Worm (Caenorhabditis elegans) whole organism, late embryonic: ENCODE measurements around the gene seld-1.

Experiments used
- ama-1 ChIP-seq: fragments of 150-350 bp; optimal IDR thresholded peaks from 2 replicates; lab custom pipeline; 2014
- ceh-19 ChIP-seq: fragments of 200-800 bp; sonication (Bioruptor generic); optimal IDR thresholded peaks from 2 replicates; lab custom pipeline; 2018; ENCODE audit warnings: mild to moderate bottlenecking, missing genetic modification characterization, missing compliant biosample characterization
- dve-1 ChIP-seq: sonication (generic microtip); optimal IDR thresholded peaks from 2 replicates; lab custom pipeline; 2017; ENCODE audit warnings: antibody characterized with exemption, mild to moderate bottlenecking, missing genetic modification characterization, missing compliant biosample characterization
- elt-2 ChIP-seq: sonication (generic microtip); optimal IDR thresholded peaks from 2 replicates; lab custom pipeline; 2016; ENCODE audit warnings: missing genetic modification reagents, missing genetic modification characterization, missing compliant biosample characterization
- ets-4 ChIP-seq: sonication (generic microtip); optimal IDR thresholded peaks from 2 replicates; lab custom pipeline; 2016; ENCODE audit warnings: missing genetic modification characterization, missing compliant biosample characterization
- fkh-10 ChIP-seq: fragments of 150-350 bp; optimal IDR thresholded peaks from 2 replicates; lab custom pipeline; 2014; ENCODE audit warnings: missing biosample characterization, missing genetic modification reagents, missing genetic modification characterization
- nhr-232 ChIP-seq: sonication (generic microtip); optimal IDR thresholded peaks from 2 replicates; lab custom pipeline; 2016; ENCODE audit warnings: missing genetic modification characterization, missing compliant biosample characterization
- ref-2 ChIP-seq: sonication (generic microtip); optimal IDR thresholded peaks from 2 replicates; lab custom pipeline; 2016; ENCODE audit warnings: missing genetic modification characterization, missing compliant biosample characterization
- sox-2 ChIP-seq: fragments of 200-800 bp; sonication (Bioruptor generic); IDR thresholded peaks from 2 replicates; pipeline ENCODE4 v1.3.6; 2022; ENCODE audit warnings: missing genetic modification reagents, missing genetic modification characterization, missing compliant biosample characterization
- unc-3 ChIP-seq, 2 experiments: fragments of 200-800 bp in 1 of 2; sonication (Bioruptor generic) in 1 of 2; sonication (generic microtip) in 1 of 2; conservative IDR thresholded peaks in 1 of 2; optimal IDR thresholded peaks in 1 of 2; 2 replicates each; pipeline versions ENCODE4 v1.3.6 to Lab custom; 2016 to 2022; ENCODE audit warnings: missing compliant biosample characterization in 2 of 2, missing genetic modification characterization in 2 of 2, missing genetic modification reagents in 1 of 2
- zip-5 ChIP-seq: sonication (generic microtip); optimal IDR thresholded peaks from 2 replicates; lab custom pipeline; 2016; ENCODE audit warnings: missing genetic modification characterization, missing compliant biosample characterization

DNA sequence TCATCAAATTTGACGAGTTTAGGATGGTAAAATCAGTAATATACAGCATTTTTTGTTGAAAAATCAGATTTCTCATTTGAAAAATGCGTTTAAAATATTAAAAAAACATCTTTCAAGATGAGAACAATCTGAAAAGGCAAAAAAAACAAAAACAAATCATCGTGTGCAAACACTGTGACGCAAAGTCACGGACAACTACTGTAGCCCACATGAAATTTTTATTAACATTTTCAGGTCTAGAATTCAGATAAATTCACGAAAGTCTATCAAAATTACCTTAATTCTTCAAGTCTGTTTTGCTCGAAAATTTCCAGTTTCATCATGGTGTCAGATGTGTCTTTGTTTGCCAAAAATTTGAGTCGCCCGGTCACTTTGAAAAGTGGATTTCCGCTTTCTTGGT is 33.7 kb downstream of the seld-1 start:
- TF ChIP-seq elt-2 (tag; lab: Kevin White, UChicago): no peak
- no peak for TF ChIP-seq nhr-232 (tag; lab: Kevin White, UChicago)
- no peak for TF ChIP-seq ref-2 (tag; lab: Kevin White, UChicago)
- TF ChIP-seq ceh-19 (GFP tag; lab: Kevin White, UChicago): no peak
- no peak for TF ChIP-seq unc-3 (GFP tag; conservative IDR thresholded peaks at IDR 0.05; lab: Robert Waterston, UW)
- no peak for TF ChIP-seq unc-3 (tag; optimal IDR thresholded peaks at IDR 0.05; lab: Kevin White, UChicago)
- TF ChIP-seq sox-2 (GFP tag; lab: Robert Waterston, UW): no peak
- no peak for TF ChIP-seq fkh-10 (GFP tag; lab: Kevin White, UChicago)
- TF ChIP-seq dve-1 (tag; lab: Kevin White, UChicago): no peak
- TF ChIP-seq ets-4 (tag; lab: Kevin White, UChicago): no peak
- TF ChIP-seq ama-1 (lab: Kevin White, UChicago): no peak
- no peak for TF ChIP-seq zip-5 (tag; lab: Kevin White, UChicago)
